Fruit fly (Drosophila melanogaster) whole organism, embryonic: Measurements from ENCODE around the gene Lrr47.
A peak's percentile ranks its signal among the peaks of the same experiment; 100 is the strongest.

Experiments
- CG6813 ChIP-seq: fragments of 200-800 bp; sonication (Bioruptor generic); optimal IDR thresholded peaks from 2 replicates; lab custom pipeline; 2017; ENCODE audit warnings: missing biosample characterization, missing genetic modification characterization, mild to moderate bottlenecking, moderate library complexity, missing genetic modification reagents
- CG7786 ChIP-seq: fragments of 200-800 bp; sonication (Bioruptor generic); optimal IDR thresholded peaks from 2 replicates; lab custom pipeline; 2016; ENCODE audit warnings: missing biosample characterization, missing genetic modification characterization
- GATAe ChIP-seq: fragments of 200-800 bp; sonication (Bioruptor generic); conservative IDR thresholded peaks from 2 replicates; pipeline ENCODE4 v1.3.6; 2022; ENCODE audit warnings: missing biosample characterization, missing genetic modification characterization
- sd ChIP-seq: fragments of 200-800 bp; sonication (Bioruptor generic); optimal IDR thresholded peaks from 3 replicates; lab custom pipeline; 2018; ENCODE audit warnings: missing biosample characterization, mild to moderate bottlenecking, missing genetic modification characterization, moderate library complexity
- shn ChIP-seq: fragments of 200-800 bp; sonication (Bioruptor generic); optimal IDR thresholded peaks from 3 replicates; lab custom pipeline; 2016; ENCODE audit warnings: missing biosample characterization, missing genetic modification characterization
- ssp ChIP-seq: fragments of 200-800 bp; sonication (Bioruptor generic); IDR thresholded peaks from 2 replicates; pipeline ENCODE4 v1.3.6; 2022; ENCODE audit warnings: missing biosample characterization, missing genetic modification characterization

dm6 chr2L:10497106-10497800 lies 19.9 kb upstream of the Lrr47 start:
- peak; percentile 52 for TF ChIP-seq CG6813 (GFP tag; lab: Kevin White, UChicago)
- no peak for TF ChIP-seq GATAe (GFP tag; lab: Robert Waterston, UW)
- no peak for TF ChIP-seq ssp (GFP tag; lab: Robert Waterston, UW)
- TF ChIP-seq shn (GFP tag; lab: Kevin White, UChicago), result no peak
- no peak for TF ChIP-seq sd (tag; lab: Kevin White, UChicago)
- TF ChIP-seq CG7786 (GFP tag; lab: Kevin White, UChicago), result no peak
